Fruit fly (Drosophila melanogaster) whole organism, wandering third instar larva: Measurements from ENCODE around the gene APP-BP1.
A peak's percentile ranks its signal among the peaks of the same experiment; 100 is the strongest.

Experiments
- Abd-B ChIP-seq: fragments of >200 bp; optimal IDR thresholded peaks from 2 replicates; lab custom pipeline; 2017; ENCODE audit warnings: missing biosample characterization, missing genetic modification characterization
- CG32264 ChIP-seq: fragments of 200-800 bp; sonication (Bioruptor generic); optimal IDR thresholded peaks from 2 replicates; lab custom pipeline; 2016; ENCODE audit warnings: missing biosample characterization, missing genetic modification characterization
- CG9705 ChIP-seq: fragments of 200-800 bp; sonication (Bioruptor generic); optimal IDR thresholded peaks from 2 replicates; lab custom pipeline; 2018; ENCODE audit warnings: missing biosample characterization, mild to moderate bottlenecking, missing genetic modification characterization
- CrebA ChIP-seq: fragments of 200-800 bp; sonication (Bioruptor generic); optimal IDR thresholded peaks from 2 replicates; lab custom pipeline; 2016; ENCODE audit warnings: missing biosample characterization, mild to moderate bottlenecking, missing genetic modification characterization, borderline replicate concordance
- Dfd ChIP-seq: fragments of >200 bp; optimal IDR thresholded peaks from 2 replicates; lab custom pipeline; 2017; ENCODE audit warnings: missing biosample characterization, missing genetic modification characterization
- Dif ChIP-seq: fragments of 200-275, 200-300 bp; sonication (Bioruptor generic); optimal IDR thresholded peaks from 2 replicates; lab custom pipeline; 2018; ENCODE audit warnings: missing biosample characterization, missing genetic modification characterization; ENCODE audit not compliant: partially characterized antibody
- GATAd ChIP-seq: sonication (Bioruptor generic); optimal IDR thresholded peaks from 2 replicates; lab custom pipeline; 2016; ENCODE audit warnings: missing biosample characterization, missing genetic modification characterization
- HLH106 ChIP-seq: fragments of 200-800 bp; optimal IDR thresholded peaks from 3 replicates; lab custom pipeline; 2019; ENCODE audit warnings: missing biosample characterization, mild to moderate bottlenecking, missing genetic modification characterization, moderate library complexity
- Hnf4 ChIP-seq: fragments of 200-800 bp; sonication (Bioruptor generic); optimal IDR thresholded peaks from 2 replicates; lab custom pipeline; 2016; ENCODE audit warnings: missing biosample characterization, mild to moderate bottlenecking, missing genetic modification characterization
- Hr78 ChIP-seq: fragments of >200 bp; optimal IDR thresholded peaks from 2 replicates; lab custom pipeline; 2017; ENCODE audit warnings: missing biosample characterization, missing genetic modification characterization
- Hr83 ChIP-seq: fragments of 200-300 bp; sonication (Bioruptor generic); optimal IDR thresholded peaks from 2 replicates; lab custom pipeline; 2016; ENCODE audit warnings: missing biosample characterization, mild to moderate bottlenecking, missing genetic modification characterization, moderate library complexity; ENCODE audit not compliant: poor library complexity, severe bottlenecking
- Jra ChIP-seq: sonication (Bioruptor generic); optimal IDR thresholded peaks from 2 replicates; lab custom pipeline; 2016; ENCODE audit warnings: missing biosample characterization, missing genetic modification characterization
- Mio ChIP-seq: sonication (Bioruptor generic); optimal IDR thresholded peaks from 2 replicates; lab custom pipeline; 2016; ENCODE audit warnings: missing biosample characterization, missing genetic modification characterization
- Myc ChIP-seq: fragments of >200 bp; optimal IDR thresholded peaks from 2 replicates; lab custom pipeline; 2017
- N ChIP-seq: fragments of >200 bp; optimal IDR thresholded peaks from 2 replicates; lab custom pipeline; 2018; ENCODE audit warnings: missing biosample characterization, missing external identifiers, missing genetic modification characterization
- OdsH ChIP-seq: fragments of 200-800 bp; sonication (Bioruptor generic); optimal IDR thresholded peaks from 2 replicates; lab custom pipeline; 2016; ENCODE audit warnings: missing biosample characterization, mild to moderate bottlenecking, missing genetic modification characterization
- Rel ChIP-seq, 2 experiments: fragments of 200-800 bp; sonication (Bioruptor generic) in 1 of 2; optimal IDR thresholded peaks; 2 replicates in 1 of 2; 3 replicates in 1 of 2; lab custom pipeline; 2016 to 2019; ENCODE audit warnings: mild to moderate bottlenecking in 2 of 2, missing biosample characterization in 2 of 2, missing genetic modification characterization in 2 of 2, moderate library complexity in 1 of 2
- Sp1 ChIP-seq: fragments of 200-800 bp; sonication (Bioruptor generic); optimal IDR thresholded peaks from 3 replicates; lab custom pipeline; 2019; ENCODE audit warnings: missing biosample characterization, mild to moderate bottlenecking, missing genetic modification characterization, moderate library complexity
- Vsx2 ChIP-seq: fragments of 200-300, 225-300 bp; sonication (Bioruptor generic); optimal IDR thresholded peaks from 2 replicates; lab custom pipeline; 2018; ENCODE audit warnings: missing biosample characterization, missing genetic modification characterization; ENCODE audit not compliant: partially characterized antibody
- br ChIP-seq: fragments of 200-800 bp; sonication (Bioruptor generic); optimal IDR thresholded peaks from 2 replicates; lab custom pipeline; 2016; ENCODE audit warnings: missing biosample characterization, missing genetic modification characterization
- brk ChIP-seq: fragments of 200-800 bp; sonication (Bioruptor generic); optimal IDR thresholded peaks from 2 replicates; lab custom pipeline; 2016; ENCODE audit warnings: missing biosample characterization, mild to moderate bottlenecking, missing genetic modification characterization
- dl ChIP-seq, 2 experiments: fragments of 175-275, 200-275 bp in 1 of 2; fragments of 200-275 bp in 1 of 2; sonication (Bioruptor generic); optimal IDR thresholded peaks; lab custom pipeline; 2018; ENCODE audit warnings: mild to moderate bottlenecking in 2 of 2, missing biosample characterization in 2 of 2, missing genetic modification characterization in 2 of 2, moderate library complexity in 2 of 2; ENCODE audit not compliant: partially characterized antibody in 2 of 2, insufficient read depth in 1 of 2
- dmrt93B ChIP-seq: fragments of 200-800 bp; sonication (Bioruptor generic); optimal IDR thresholded peaks from 2 replicates; lab custom pipeline; 2018; ENCODE audit warnings: missing biosample characterization, mild to moderate bottlenecking, missing genetic modification characterization
- dsf ChIP-seq: sonication (Bioruptor generic); optimal IDR thresholded peaks from 2 replicates; lab custom pipeline; 2016; ENCODE audit warnings: missing biosample characterization, missing genetic modification characterization, borderline replicate concordance
- ey ChIP-seq: fragments of 200-800 bp; sonication (Bioruptor generic); optimal IDR thresholded peaks from 2 replicates; lab custom pipeline; 2016; ENCODE audit warnings: missing biosample characterization, missing genetic modification characterization
- foxo ChIP-seq, 2 experiments: fragments of 200-800 bp; sonication (Bioruptor generic); optimal IDR thresholded peaks; 2 replicates in 1 of 2; 3 replicates in 1 of 2; lab custom pipeline; 2016 to 2017; ENCODE audit warnings: missing biosample characterization in 2 of 2, missing genetic modification characterization in 2 of 2
- h ChIP-seq: fragments of 200-800 bp; sonication (Bioruptor generic); optimal IDR thresholded peaks from 3 replicates; lab custom pipeline; 2016; ENCODE audit warnings: missing biosample characterization, mild to moderate bottlenecking, missing genetic modification characterization
- jim ChIP-seq: fragments of 175-275, 200-325 bp; sonication (Bioruptor generic); optimal IDR thresholded peaks from 2 replicates; lab custom pipeline; 2016; ENCODE audit warnings: missing biosample characterization, mild to moderate bottlenecking, missing genetic modification characterization
- lola ChIP-seq: fragments of >200 bp; optimal IDR thresholded peaks from 2 replicates; lab custom pipeline; 2017; ENCODE audit warnings: missing biosample characterization, missing genetic modification characterization
- pan ChIP-seq: fragments of >200 bp; optimal IDR thresholded peaks from 2 replicates; lab custom pipeline; 2017
- psq ChIP-seq: fragments of 200-800 bp; sonication (Bioruptor generic); optimal IDR thresholded peaks from 3 replicates; lab custom pipeline; 2017; ENCODE audit warnings: missing biosample characterization, mild to moderate bottlenecking, missing genetic modification characterization, moderate library complexity
- rgr ChIP-seq: fragments of 200-800 bp; sonication (Bioruptor generic); optimal IDR thresholded peaks from 3 replicates; lab custom pipeline; 2016; ENCODE audit warnings: missing biosample characterization, mild to moderate bottlenecking, missing genetic modification characterization
- sage ChIP-seq: fragments of 200-800 bp; sonication (Bioruptor generic); optimal IDR thresholded peaks from 2 replicates; lab custom pipeline; 2016; ENCODE audit warnings: missing biosample characterization, mild to moderate bottlenecking, missing genetic modification characterization
- sv ChIP-seq: fragments of 200-800 bp; sonication (Bioruptor generic); optimal IDR thresholded peaks from 3 replicates; lab custom pipeline; 2016; ENCODE audit warnings: missing biosample characterization, missing genetic modification characterization
- tai ChIP-seq: sonication (Bioruptor generic); optimal IDR thresholded peaks from 2 replicates; lab custom pipeline; 2016; ENCODE audit warnings: missing biosample characterization, missing genetic modification characterization
- usp ChIP-seq: fragments of >200 bp; optimal IDR thresholded peaks from 2 replicates; lab custom pipeline; 2017; ENCODE audit warnings: missing biosample characterization, missing genetic modification characterization
- woc ChIP-seq: sonication (Bioruptor generic); optimal IDR thresholded peaks from 2 replicates; lab custom pipeline; 2016; ENCODE audit warnings: missing biosample characterization, mild to moderate bottlenecking, missing genetic modification characterization

The APP-BP1 gene

DNA sequence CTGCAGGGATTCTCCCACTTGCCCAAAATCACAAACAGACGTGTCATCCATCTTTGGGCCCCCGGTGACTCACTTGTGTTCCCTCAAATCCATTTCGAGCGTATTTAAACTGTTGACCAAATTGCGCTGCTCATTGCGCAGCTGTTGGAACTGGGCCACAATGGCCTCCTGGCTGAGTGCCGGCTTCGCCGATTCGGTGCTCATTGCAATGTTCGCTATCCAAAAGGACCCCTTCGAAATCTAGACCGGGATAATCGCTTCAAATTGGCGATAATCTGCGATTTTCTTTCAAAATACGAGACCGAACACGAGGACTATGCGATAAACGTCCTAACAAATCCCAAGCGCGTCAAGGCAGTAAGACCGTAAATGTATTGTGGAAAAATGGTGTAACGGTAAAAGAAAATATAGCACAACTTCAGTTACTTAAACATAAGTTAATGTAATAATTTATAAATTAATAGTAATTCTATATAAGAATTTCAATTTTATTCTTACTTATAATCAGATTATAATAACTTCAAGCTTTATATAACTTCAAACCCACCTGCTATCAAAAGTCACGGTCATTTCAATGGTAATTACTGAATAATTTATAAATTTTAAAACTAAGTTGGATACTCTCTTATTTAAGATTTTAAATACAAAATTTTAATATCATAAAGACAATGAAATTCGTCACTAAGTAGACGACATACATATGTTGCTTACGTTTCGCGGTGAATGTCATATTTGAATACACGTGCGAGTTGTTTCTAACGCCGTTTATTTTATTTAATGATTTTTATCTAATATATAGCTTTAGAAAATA, 24.0 kb upstream of the APP-BP1 start, which contains the start of the genes Pfdn2 and Noc1:
TSS of gene Pfdn2 (minus strand) at position 346 of the 811 bp plus-strand sequence.
TSS of gene Noc1 (plus strand) at position 727 of the 811 bp plus-strand sequence.
- TF ChIP-seq Myc (lab: Kevin White, UChicago) (peak; percentile 55), brk (GFP tag; lab: Kevin White, UChicago) (no peak), Dfd (no peak), dsf (GFP tag; lab: Kevin White, UChicago) (peak; percentile 51), Hnf4 (GFP tag; lab: Kevin White, UChicago) (no peak), sage (GFP tag; lab: Kevin White, UChicago) (no peak), Vsx2 (GFP tag; lab: Kevin White, UChicago) (no peak), sv (GFP tag; lab: Kevin White, UChicago) (peak; percentile 24), pan (lab: Kevin White, UChicago) (no peak), psq (GFP tag; lab: Kevin White, UChicago) (peak; percentile 54), dmrt93B (GFP tag; lab: Kevin White, UChicago) (no peak), N (GFP tag; lab: Kevin White, UChicago) (no peak)

DNA sequence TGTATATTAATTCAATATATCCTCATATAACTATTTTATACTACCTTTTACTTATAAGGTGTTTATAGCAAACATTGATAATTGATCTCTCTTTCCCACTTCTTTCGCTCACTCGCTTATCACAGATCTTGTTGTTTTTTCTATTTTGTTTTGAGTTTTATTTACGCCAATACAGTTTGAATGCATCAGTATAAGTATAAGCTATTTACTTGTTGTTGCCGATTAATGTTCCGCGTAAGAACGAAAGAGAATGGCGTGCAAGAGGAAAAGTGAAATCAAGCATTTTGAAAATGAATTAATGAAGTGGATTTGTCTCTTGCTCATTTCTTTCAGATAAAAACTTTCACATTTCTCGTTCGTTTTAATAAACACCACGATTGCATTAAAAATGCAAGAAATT, 14.6 kb upstream of the APP-BP1 start:
- TF ChIP-seq ey (GFP tag; lab: Kevin White, UChicago) (no peak), psq (GFP tag; lab: Kevin White, UChicago) (peak; percentile 60), rgr (peak; percentile 87), woc (GFP tag; lab: Kevin White, UChicago) (no peak)

DNA sequence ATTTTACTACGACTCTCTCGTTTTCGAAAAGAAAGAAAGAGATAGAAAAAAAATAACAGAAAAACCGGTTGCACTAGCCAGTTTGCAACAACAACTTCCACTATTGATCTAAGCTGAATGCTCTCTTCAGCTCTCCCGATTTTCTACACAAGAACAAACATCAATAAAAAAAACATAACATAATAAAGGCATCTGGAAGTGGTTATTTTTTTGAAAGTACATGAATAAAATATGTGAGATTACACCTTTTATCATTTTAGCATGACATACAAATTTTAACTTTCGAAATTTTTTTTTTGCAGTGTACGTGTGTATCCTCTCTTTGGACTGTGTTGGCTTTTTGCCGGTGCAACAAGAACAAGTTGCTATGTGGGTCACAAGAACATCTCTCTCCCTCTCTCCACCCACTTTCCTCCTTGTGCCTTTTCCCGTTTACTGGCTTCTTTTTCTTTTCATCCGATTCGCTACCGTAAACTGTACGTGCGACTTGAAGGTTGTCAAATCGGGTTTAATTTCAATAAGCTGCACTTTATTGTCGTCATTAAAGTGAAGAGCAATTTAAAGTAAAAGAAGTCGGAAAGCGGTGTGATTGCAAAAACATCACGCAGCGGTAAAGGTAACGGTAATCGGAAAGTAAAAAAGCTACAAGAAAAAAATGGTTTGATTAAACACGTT, 13.5 kb upstream of the APP-BP1 start:
- TF ChIP-seq OdsH (GFP tag; lab: Kevin White, UChicago): peak; percentile 87
- no peak for TF ChIP-seq dsf (GFP tag; lab: Kevin White, UChicago)
- no peak for TF ChIP-seq lola (GFP tag; lab: Kevin White, UChicago)
- TF ChIP-seq dl (GFP tag; optimal IDR thresholded peaks at IDR 0.05; lab: Kevin White, UChicago; ENCODE audit: insufficient read depth in 1 of 2, partially characterized antibody in 2 of 2): no peak
- no peak for TF ChIP-seq Hr83 (GFP tag; lab: Kevin White, UChicago)
- TF ChIP-seq rgr: peak; percentile 88
- no peak for TF ChIP-seq foxo (GFP tag; optimal IDR thresholded peaks at IDR 0.05; lab: Kevin White, UChicago)
- no peak for TF ChIP-seq Dfd
- peak; percentile 70 for TF ChIP-seq psq (GFP tag; lab: Kevin White, UChicago)
- peak; percentile 49 for TF ChIP-seq woc (GFP tag; lab: Kevin White, UChicago)
- TF ChIP-seq CrebA (GFP tag; lab: Kevin White, UChicago): no peak
- TF ChIP-seq Dif (GFP tag; lab: Kevin White, UChicago): no peak
- peak; percentile 95 for TF ChIP-seq sv (GFP tag; lab: Kevin White, UChicago)
- no peak for TF ChIP-seq Rel (GFP tag; optimal IDR thresholded peaks at IDR 0.05; lab: Kevin White, UChicago)
- TF ChIP-seq Rel (tag; optimal IDR thresholded peaks at IDR 0.05; lab: Kevin White, UChicago): no peak
- TF ChIP-seq sage (GFP tag; lab: Kevin White, UChicago): peak; percentile 51
- TF ChIP-seq ey (GFP tag; lab: Kevin White, UChicago): peak; percentile 89
- no peak for TF ChIP-seq dmrt93B (GFP tag; lab: Kevin White, UChicago)
- no peak for TF ChIP-seq Jra
- peak; percentile 56 for TF ChIP-seq CG32264 (GFP tag; lab: Kevin White, UChicago)
- no peak for TF ChIP-seq Abd-B
- TF ChIP-seq Vsx2 (GFP tag; lab: Kevin White, UChicago): no peak
- no peak for TF ChIP-seq Mio
- no peak for TF ChIP-seq HLH106 (tag; lab: Kevin White, UChicago)
- TF ChIP-seq h (GFP tag; lab: Kevin White, UChicago): no peak
- no peak for TF ChIP-seq Myc (lab: Kevin White, UChicago)
- TF ChIP-seq CG9705 (GFP tag; lab: Kevin White, UChicago): no peak
- TF ChIP-seq jim (GFP tag; lab: Kevin White, UChicago): no peak
- no peak for TF ChIP-seq Sp1 (GFP tag; lab: Kevin White, UChicago)
- TF ChIP-seq tai (GFP tag; lab: Kevin White, UChicago): no peak
- no peak for TF ChIP-seq GATAd
- no peak for TF ChIP-seq Hr78 (GFP tag; lab: Kevin White, UChicago)
- no peak for TF ChIP-seq usp (GFP tag; lab: Kevin White, UChicago)
- peak; percentile 74 for TF ChIP-seq br (GFP tag; lab: Kevin White, UChicago)
- no peak for TF ChIP-seq pan (lab: Kevin White, UChicago)
- no peak for TF ChIP-seq N (GFP tag; lab: Kevin White, UChicago)
